Worm (Caenorhabditis elegans): ENCODE data around the gene fem-2.

fem-2 gene

ce11 chrIII:640198-640803 lies 5.9 kb upstream of the fem-2 start, which contains the start of the genes tag-266 and tag-267 (continued):
- no peak for TF ChIP-seq nhr-10 (tag; optimal IDR thresholded peaks at IDR 0.05)
- TF ChIP-seq mxl-3 (GFP tag; optimal IDR thresholded peaks at IDR 0.05): no peak
- TF ChIP-seq ctbp-1 (GFP tag; IDR thresholded peaks at IDR 0.05): no peak
- no peak for TF ChIP-seq attf-4 (tag; optimal IDR thresholded peaks at IDR 0.05)
- TF ChIP-seq zip-11 (GFP tag; IDR thresholded peaks at IDR 0.05): no peak
- peak; percentile 97 for TF ChIP-seq lin-38 (GFP tag; IDR thresholded peaks at IDR 0.05)
- TF ChIP-seq lin-1 (GFP tag; IDR thresholded peaks at IDR 0.05): no peak
- no peak for TF ChIP-seq nhr-76 (tag; optimal IDR thresholded peaks at IDR 0.05)
- TF ChIP-seq ZK337.2 (GFP tag; IDR thresholded peaks at IDR 0.05): peak; percentile 16; the same call in 1 of the 2 replicates
- peak; percentile 46 for TF ChIP-seq lir-3 (tag; optimal IDR thresholded peaks at IDR 0.05)
- peak; percentile 94 for TF ChIP-seq unc-130 (GFP tag; optimal IDR thresholded peaks at IDR 0.05)
- TF ChIP-seq hlh-11 (tag; optimal IDR thresholded peaks at IDR 0.05): peak; percentile 36
- peak; percentile 44 for TF ChIP-seq nhr-11 (tag; optimal IDR thresholded peaks at IDR 0.05)
- no peak for TF ChIP-seq lin-15B (tag; optimal IDR thresholded peaks at IDR 0.05)
- TF ChIP-seq ZK546.5 (tag; optimal IDR thresholded peaks at IDR 0.05): no peak
- no peak for TF ChIP-seq ceh-62 (tag; optimal IDR thresholded peaks at IDR 0.05)
- no peak for TF ChIP-seq daf-16 (GFP tag; optimal IDR thresholded peaks at IDR 0.05)
- peak; percentile 32 for TF ChIP-seq daf-16 (tag; optimal IDR thresholded peaks at IDR 0.05)
- TF ChIP-seq ztf-11 (tag; optimal IDR thresholded peaks at IDR 0.05): no peak
- no peak for TF ChIP-seq skn-1 (tag; optimal IDR thresholded peaks at IDR 0.05)
- TF ChIP-seq fkh-10 (GFP tag; optimal IDR thresholded peaks at IDR 0.05): peak; percentile 62
- no peak for TF ChIP-seq nhr-237 (tag; optimal IDR thresholded peaks at IDR 0.05)
- peak; percentile 78 for TF ChIP-seq mep-1 (tag; optimal IDR thresholded peaks at IDR 0.05)
- TF ChIP-seq T26A8.4 (GFP tag; IDR thresholded peaks at IDR 0.05): no peak
- no peak for TF ChIP-seq ceh-44 (GFP tag; IDR thresholded peaks at IDR 0.05)
- no peak for TF ChIP-seq gei-8 (GFP tag; optimal IDR thresholded peaks at IDR 0.05)
- peak; percentile 91 for TF ChIP-seq nhr-77 (tag; optimal IDR thresholded peaks at IDR 0.05)
- TF ChIP-seq mes-2 (tag; optimal IDR thresholded peaks at IDR 0.05; ENCODE audit: poor library complexity, severe bottlenecking): peak; percentile 87
- no peak for TF ChIP-seq snpc-1.2 (GFP tag; IDR thresholded peaks at IDR 0.05)
- peak; percentile 63 for TF ChIP-seq aha-1 (tag)
- TF ChIP-seq F44E2.7 (GFP tag; IDR thresholded peaks at IDR 0.05): no peak
- peak; percentile 57 for TF ChIP-seq hlh-30 (tag; optimal IDR thresholded peaks at IDR 0.05; ENCODE audit: insufficient read depth)
- TF ChIP-seq daf-12 (tag; optimal IDR thresholded peaks at IDR 0.05): no peak
- TF ChIP-seq nhr-102 (tag; optimal IDR thresholded peaks at IDR 0.05): no peak
- no peak for TF ChIP-seq snpc-4 (tag; optimal IDR thresholded peaks at IDR 0.05)
- no peak for TF ChIP-seq nhr-111 (GFP tag; optimal IDR thresholded peaks at IDR 0.05)
- peak in 1 of 2 experiments; percentile 91 for TF ChIP-seq hif-1 (tag; optimal IDR thresholded peaks at IDR 0.05)
- TF ChIP-seq dpl-1 (GFP tag; optimal IDR thresholded peaks at IDR 0.05): peak; percentile 43
- TF ChIP-seq arid-1 (GFP tag; conservative IDR thresholded peaks at IDR 0.05): no peak
- no peak for TF ChIP-seq zip-2 (tag; optimal IDR thresholded peaks at IDR 0.05)
- TF ChIP-seq zfp-2 (tag; optimal IDR thresholded peaks at IDR 0.05): no peak
- no peak for TF ChIP-seq lin-13 (GFP tag; optimal IDR thresholded peaks at IDR 0.05)
- TF ChIP-seq ceh-32 (tag; optimal IDR thresholded peaks at IDR 0.05; ENCODE audit: poor library complexity): no peak
- TF ChIP-seq spr-1 (tag; optimal IDR thresholded peaks at IDR 0.05): peak; percentile 23
- TF ChIP-seq ceh-82 (tag; optimal IDR thresholded peaks at IDR 0.05): no peak
- peak in 1 of 2 experiments; percentile 27 for TF ChIP-seq mdl-1 (tag; optimal IDR thresholded peaks at IDR 0.05)
- TF ChIP-seq php-3 (GFP tag; IDR thresholded peaks at IDR 0.05): no peak
- no peak for TF ChIP-seq nhr-48 (tag; optimal IDR thresholded peaks at IDR 0.05)
- TF ChIP-seq vab-7 (GFP tag; IDR thresholded peaks at IDR 0.05): peak; percentile 62; the same call in 1 of the 2 replicates
- TF ChIP-seq hmg-1.1 (GFP tag; IDR thresholded peaks at IDR 0.05): peak; percentile 55; the same call in 1 of the 2 replicates
- TF ChIP-seq rbr-2 (tag; optimal IDR thresholded peaks at IDR 0.05): peak; percentile 76

All from whole organism, L4 larva.